Worm (Caenorhabditis elegans): Measurements from ENCODE around the gene F32E10.8.

The F32E10.8 gene

ce11 chrIV:7612523-7612922, 45.1 kb downstream of the F32E10.8 start:
- TF ChIP-seq fos-1 (tag; optimal IDR thresholded peaks at IDR 0.05) (no peak), efl-1 (optimal IDR thresholded peaks at IDR 0.05) (no peak), efl-1 (GFP tag; optimal IDR thresholded peaks at IDR 0.05 in 1 of 2) (peak in 1 of 2 experiments; percentile 3), lin-14 (GFP tag; optimal IDR thresholded peaks at IDR 0.05) (peak; percentile 70), tbx-2 (tag; optimal IDR thresholded peaks at IDR 0.05) (peak; percentile 47), unc-86 (tag; optimal IDR thresholded peaks at IDR 0.05) (peak; percentile 12), nhr-84 (tag; optimal IDR thresholded peaks at IDR 0.05) (no peak), fkh-10 (GFP tag; optimal IDR thresholded peaks at IDR 0.05) (peak; percentile 17), nhr-71 (tag; optimal IDR thresholded peaks at IDR 0.05) (peak; percentile 54), nhr-47 (tag; optimal IDR thresholded peaks at IDR 0.05) (peak; percentile 54), mdl-1 (tag; optimal IDR thresholded peaks at IDR 0.05) (no peak), ceh-8 (GFP tag; optimal IDR thresholded peaks at IDR 0.05) (peak; percentile 53), swsn-7 (tag; optimal IDR thresholded peaks at IDR 0.05) (peak; percentile 3)

Measured in whole organism, L1 larva.